Worm (Caenorhabditis elegans): ENCODE measurements around the gene Y45F10A.7.

Gene Y45F10A.7

ce11 chrIV:13456893-13457292 is 35.5 kb upstream of the Y45F10A.7 start:
- TF ChIP-seq cebp-2 (GFP tag; IDR thresholded peaks at IDR 0.05) (0 out of 2 replicates have a peak, but pooled peaks have one; percentile 69), ceh-40 (GFP tag; IDR thresholded peaks at IDR 0.05) (0 out of 2 replicates have a peak, but pooled peaks have one; percentile 44), Y56A3A.18 (GFP tag; IDR thresholded peaks at IDR 0.05) (no peak), D2030.7 (GFP tag; IDR thresholded peaks at IDR 0.05) (0 out of 2 replicates have a peak, but pooled peaks have one; percentile 30), attf-6 (GFP tag; IDR thresholded peaks at IDR 0.05) (peak; percentile 33; the same call in 1 of the 2 replicates), ztf-22 (GFP tag; optimal IDR thresholded peaks at IDR 0.05) (no peak), madf-6 (GFP tag; IDR thresholded peaks at IDR 0.05) (peak; percentile 51; the same call in 1 of the 2 replicates)

- TF ChIP-seq rpc-1 (optimal IDR thresholded peaks at IDR 0.05) (no peak), rpc-1 (tag; optimal IDR thresholded peaks at IDR 0.05) (no peak), nfyb-1 (GFP tag; IDR thresholded peaks at IDR 0.05) (no peak), madf-6 (GFP tag; IDR thresholded peaks at IDR 0.05) (no peak), attf-5 (GFP tag; optimal IDR thresholded peaks at IDR 0.05) (no peak), bed-1 (GFP tag; IDR thresholded peaks at IDR 0.05) (no peak), ets-4 (GFP tag; optimal IDR thresholded peaks at IDR 0.05) (no peak), hrde-1 (tag; optimal IDR thresholded peaks at IDR 0.05; ENCODE audit: borderline replicate concordance) (no peak), zfh-2 (GFP tag; conservative IDR thresholded peaks at IDR 0.05) (peak; percentile 69)
Observed at ce11 chrIV:13458237-13458636, 34.1 kb upstream of the Y45F10A.7 start.

DNA sequence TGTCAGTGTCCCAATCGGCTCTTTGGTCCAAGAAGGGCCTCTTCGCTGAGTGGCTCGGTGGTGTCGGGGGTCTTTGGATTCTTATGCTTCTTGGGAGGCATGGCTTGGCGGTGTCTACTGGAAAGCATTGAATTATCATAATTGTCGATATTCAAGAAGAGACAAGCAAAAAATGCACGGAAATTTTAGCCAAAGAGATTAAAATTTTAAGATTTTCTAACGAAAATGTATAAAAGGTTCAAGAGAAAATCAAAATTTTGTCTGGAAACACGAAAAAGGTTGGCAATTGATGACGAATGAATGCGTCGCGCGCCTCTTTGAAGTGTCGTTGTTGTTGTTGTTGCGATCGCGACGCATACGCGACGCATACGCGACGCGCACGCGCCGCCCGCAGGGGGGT is 31.5 kb upstream of the Y45F10A.7 start, which contains the start of gene Y38H8A.12:
Gene Y38H8A.12 (minus strand): TSS at position 101 of the 400 bp plus-strand sequence.
- no peak for TF ChIP-seq lsy-27 (tag; optimal IDR thresholded peaks at IDR 0.05; ENCODE audit: borderline replicate concordance, insufficient read depth)
- TF ChIP-seq nfya-2 (GFP tag; IDR thresholded peaks at IDR 0.05), result no peak
- no peak for TF ChIP-seq T07F8.4 (tag; optimal IDR thresholded peaks at IDR 0.05)
- TF ChIP-seq die-1 (tag; optimal IDR thresholded peaks at IDR 0.05), result no peak
- TF ChIP-seq let-526 (GFP tag; IDR thresholded peaks at IDR 0.05), result no peak
- no peak for TF ChIP-seq sea-2 (GFP tag; IDR thresholded peaks at IDR 0.05)
- no peak for TF ChIP-seq lin-35 (GFP tag; optimal IDR thresholded peaks at IDR 0.05)
- no peak for TF ChIP-seq snpc-4 (GFP tag; optimal IDR thresholded peaks at IDR 0.05)
- TF ChIP-seq snpc-4 (tag; optimal IDR thresholded peaks at IDR 0.05), result no peak
- no peak for TF ChIP-seq lir-1 (GFP tag; conservative IDR thresholded peaks at IDR 0.05)
- TF ChIP-seq B0035.1 (tag; optimal IDR thresholded peaks at IDR 0.05), result no peak
- TF ChIP-seq lin-40 (tag; optimal IDR thresholded peaks at IDR 0.05), result no peak
- no peak for TF ChIP-seq tlf-1 (GFP tag; optimal IDR thresholded peaks at IDR 0.05)
- no peak for TF ChIP-seq C06A6.2 (GFP tag; conservative IDR thresholded peaks at IDR 0.05)
- no peak for TF ChIP-seq hlh-12 (tag; optimal IDR thresholded peaks at IDR 0.05)
- TF ChIP-seq efl-1 (GFP tag; optimal IDR thresholded peaks at IDR 0.05), result no peak
- TF ChIP-seq ztf-3 (GFP tag; optimal IDR thresholded peaks at IDR 0.05), result no peak
- no peak for TF ChIP-seq ztf-6 (GFP tag; IDR thresholded peaks at IDR 0.05)
- TF ChIP-seq somi-1 (GFP tag; optimal IDR thresholded peaks at IDR 0.05), result no peak
- TF ChIP-seq hmg-1.2 (GFP tag; IDR thresholded peaks at IDR 0.05), result no peak

DNA sequence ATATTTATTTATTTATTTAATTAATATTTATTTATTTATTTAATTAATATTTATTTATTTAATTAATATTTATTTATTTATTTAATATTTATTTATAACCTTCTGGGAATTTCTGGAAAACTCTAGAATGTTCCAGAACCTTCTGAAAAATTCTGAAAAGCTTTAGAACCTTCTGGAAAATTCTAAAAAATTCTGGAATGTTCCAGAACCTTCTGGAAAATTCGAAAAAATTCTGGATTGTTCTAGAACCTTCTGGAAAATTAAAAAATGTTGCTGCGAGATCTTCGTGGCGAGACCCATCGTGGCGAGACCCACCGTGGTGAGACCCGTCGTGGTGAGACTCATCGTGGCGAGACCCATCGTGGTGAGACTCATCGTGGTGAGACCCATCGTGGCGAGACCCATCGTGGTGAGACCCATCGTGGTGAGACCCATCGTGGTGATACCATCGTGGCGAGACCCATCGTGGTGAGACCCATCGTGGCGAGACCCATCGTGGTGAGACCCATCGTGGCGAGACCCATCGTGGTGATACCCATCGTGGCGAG is 30.1 kb upstream of the Y45F10A.7 start:
- TF ChIP-seq egrh-3 (GFP tag; IDR thresholded peaks at IDR 0.05), result peak; percentile 51; the same call in 1 of the 2 replicates
- TF ChIP-seq F33H1.4 (GFP tag; IDR thresholded peaks at IDR 0.05), result peak; percentile 37
- TF ChIP-seq hsf-1 (GFP tag; IDR thresholded peaks at IDR 0.05), result peak; percentile 94
- peak; percentile 82; the same call in 1 of the 2 replicates for TF ChIP-seq cebp-2 (GFP tag; IDR thresholded peaks at IDR 0.05)

Measured in whole organism, young adult.